Fruit fly (Drosophila melanogaster) whole organism, embryonic: ENCODE measurements around the gene eIF4G2.

Experiments used
- Abd-B ChIP-seq: fragments of 200-800 bp; sonication (Bioruptor generic); optimal IDR thresholded peaks from 2 replicates; lab custom pipeline; 2018; ENCODE audit warnings: missing biosample characterization, mild to moderate bottlenecking, missing genetic modification characterization, moderate library complexity
- BEAF-32 ChIP-seq: fragments of 200-800 bp; sonication (Bioruptor generic); optimal IDR thresholded peaks from 3 replicates; lab custom pipeline; 2017; ENCODE audit warnings: missing biosample characterization, missing genetic modification characterization, mild to moderate bottlenecking, moderate library complexity, missing genetic modification reagents
- Bdp1 ChIP-seq: fragments of 200-800 bp; sonication (Bioruptor generic); optimal IDR thresholded peaks from 3 replicates; lab custom pipeline; 2016; ENCODE audit warnings: missing biosample characterization, missing genetic modification characterization
- CG10267 ChIP-seq: fragments of 200-800 bp; sonication (Bioruptor generic); optimal IDR thresholded peaks from 2 replicates; lab custom pipeline; 2018; ENCODE audit warnings: missing biosample characterization, mild to moderate bottlenecking, missing genetic modification characterization, moderate library complexity
- CG10462 ChIP-seq: fragments of 200-800 bp; sonication (Bioruptor generic); optimal IDR thresholded peaks from 2 replicates; lab custom pipeline; 2016; ENCODE audit warnings: missing biosample characterization, missing genetic modification characterization
- CG12769 ChIP-seq: fragments of 200-800 bp; sonication (Bioruptor generic); optimal IDR thresholded peaks from 2 replicates; lab custom pipeline; 2019; ENCODE audit warnings: missing biosample characterization, mild to moderate bottlenecking, missing genetic modification characterization, moderate library complexity
- CG14710 ChIP-seq: fragments of 200-800 bp; sonication (Bioruptor generic); optimal IDR thresholded peaks from 3 replicates; lab custom pipeline; 2019; ENCODE audit warnings: missing biosample characterization, mild to moderate bottlenecking, missing genetic modification characterization, moderate library complexity
- CG15514 ChIP-seq: fragments of 200-800 bp; sonication (Bioruptor generic); optimal IDR thresholded peaks from 3 replicates; lab custom pipeline; 2017; ENCODE audit warnings: missing biosample characterization, missing genetic modification characterization, mild to moderate bottlenecking, moderate library complexity, missing genetic modification reagents
- CG15696 ChIP-seq: fragments of 200-800 bp; sonication (Bioruptor generic); optimal IDR thresholded peaks from 2 replicates; lab custom pipeline; 2019; ENCODE audit warnings: missing biosample characterization, mild to moderate bottlenecking, missing genetic modification characterization, moderate library complexity
- CG1603 ChIP-seq: fragments of 200-800 bp; sonication (Bioruptor generic); optimal IDR thresholded peaks from 2 replicates; lab custom pipeline; 2019; ENCODE audit warnings: missing biosample characterization, mild to moderate bottlenecking, missing genetic modification characterization, moderate library complexity
- CG1647 ChIP-seq: fragments of 200-800 bp; sonication (Bioruptor generic); optimal IDR thresholded peaks from 3 replicates; lab custom pipeline; 2016; ENCODE audit warnings: missing biosample characterization, missing genetic modification characterization
- CG30020 ChIP-seq: fragments of 200-800 bp; optimal IDR thresholded peaks from 2 replicates; lab custom pipeline; 2019; ENCODE audit warnings: missing biosample characterization, mild to moderate bottlenecking, missing genetic modification characterization, moderate library complexity
- CG32767 ChIP-seq: fragments of 200-800 bp; sonication (Bioruptor generic); IDR thresholded peaks from 2 replicates; pipeline ENCODE4 v1.3.6; 2022; ENCODE audit warnings: missing biosample characterization, missing genetic modification characterization
- CG34376 ChIP-seq: fragments of 200-800 bp; sonication (Bioruptor generic); optimal IDR thresholded peaks from 2 replicates; lab custom pipeline; 2018; ENCODE audit warnings: missing biosample characterization, mild to moderate bottlenecking, missing genetic modification characterization
- CG5180 ChIP-seq: fragments of 200-800 bp; sonication (Bioruptor generic); optimal IDR thresholded peaks from 3 replicates; lab custom pipeline; 2017; ENCODE audit warnings: missing biosample characterization, missing genetic modification characterization, mild to moderate bottlenecking, moderate library complexity, missing genetic modification reagents
- CG5953 ChIP-seq: fragments of 200-800 bp; sonication (Bioruptor generic); IDR thresholded peaks from 2 replicates; pipeline ENCODE4 v1.3.6; 2022; ENCODE audit warnings: missing biosample characterization, missing genetic modification characterization
- CG6175 ChIP-seq: fragments of 200-800 bp; sonication (Bioruptor generic); IDR thresholded peaks from 3 replicates; pipeline ENCODE4 v1.3.6; 2022; ENCODE audit warnings: missing biosample characterization, missing genetic modification characterization
- CG6254 ChIP-seq: fragments of 200-800 bp; sonication (Bioruptor generic); optimal IDR thresholded peaks from 3 replicates; lab custom pipeline; 2017; ENCODE audit warnings: mild to moderate bottlenecking, missing biosample characterization, missing genetic modification reagents, missing genetic modification characterization
- CG6791 ChIP-seq: fragments of 200-800 bp; sonication (Bioruptor generic); IDR thresholded peaks from 3 replicates; pipeline ENCODE4 v1.3.6; 2022; ENCODE audit warnings: missing biosample characterization, missing genetic modification characterization; ENCODE audit not compliant: partially characterized antibody
- CG7357 ChIP-seq: fragments of 200-800 bp; sonication (Bioruptor generic); IDR thresholded peaks from 3 replicates; pipeline ENCODE4 v1.3.6; 2022; ENCODE audit warnings: missing biosample characterization, missing genetic modification characterization
- CG7372 ChIP-seq: fragments of 200-800 bp; sonication (Bioruptor generic); IDR thresholded peaks from 2 replicates; pipeline ENCODE4 v1.3.6; 2022; ENCODE audit warnings: missing biosample characterization, missing genetic modification characterization
- CG9437 ChIP-seq: fragments of 200-800 bp; sonication (Bioruptor generic); optimal IDR thresholded peaks from 2 replicates; lab custom pipeline; 2018; ENCODE audit warnings: missing biosample characterization, mild to moderate bottlenecking, missing genetic modification characterization
- Camta ChIP-seq: fragments of 200-800 bp; sonication (Bioruptor generic); optimal IDR thresholded peaks from 2 replicates; lab custom pipeline; 2016; ENCODE audit warnings: missing biosample characterization, missing genetic modification characterization
- Dip3 ChIP-seq: fragments of 200-800 bp; sonication (Bioruptor generic); optimal IDR thresholded peaks from 3 replicates; lab custom pipeline; 2016; ENCODE audit warnings: missing biosample characterization, missing genetic modification characterization
- Ets97D ChIP-seq: fragments of 200-800 bp; sonication (Bioruptor generic); optimal IDR thresholded peaks from 3 replicates; lab custom pipeline; 2016; ENCODE audit warnings: missing biosample characterization, missing genetic modification characterization
- Gsc ChIP-seq: fragments of 200-800 bp; sonication (Bioruptor generic); IDR thresholded peaks from 2 replicates; pipeline ENCODE4 v1.3.6; 2022; ENCODE audit warnings: missing biosample characterization, missing genetic modification characterization
- H15 ChIP-seq: fragments of 200-800 bp; sonication (Bioruptor generic); IDR thresholded peaks from 3 replicates; pipeline ENCODE4 v1.3.6; 2022; ENCODE audit warnings: missing biosample characterization, missing genetic modification characterization
- Hsf ChIP-seq: fragments of 200-800 bp; sonication (Bioruptor generic); optimal IDR thresholded peaks from 3 replicates; lab custom pipeline; 2016; ENCODE audit warnings: missing biosample characterization, missing genetic modification characterization
- MBD-R2 ChIP-seq: fragments of 200-800 bp; sonication (Bioruptor generic); IDR thresholded peaks from 2 replicates; pipeline ENCODE4 v1.3.6; 2022; ENCODE audit warnings: missing biosample characterization, missing genetic modification characterization
- Med ChIP-seq: fragments of 200-800 bp; sonication (Bioruptor generic); peaks from one replicate; lab custom pipeline; 2016; ENCODE audit warnings: missing biosample characterization, missing genetic modification characterization, mild to moderate bottlenecking, inconsistent platforms, moderate library complexity
- NFAT ChIP-seq: fragments of 200-800 bp; sonication (Bioruptor generic); IDR thresholded peaks from 2 replicates; pipeline ENCODE4 v1.3.6; 2022; ENCODE audit warnings: missing biosample characterization, missing genetic modification characterization
- Nf-YC ChIP-seq: fragments of 200-800 bp; optimal IDR thresholded peaks from 3 replicates; lab custom pipeline; 2019; ENCODE audit warnings: missing biosample characterization, mild to moderate bottlenecking, missing genetic modification characterization, moderate library complexity
- Sry-β ChIP-seq: fragments of 200-800 bp; sonication (Bioruptor generic); optimal IDR thresholded peaks from 2 replicates; lab custom pipeline; 2018; ENCODE audit warnings: missing biosample characterization, mild to moderate bottlenecking, missing genetic modification characterization, moderate library complexity
- Xrp1 ChIP-seq: fragments of 200-800 bp; sonication (Bioruptor generic); IDR thresholded peaks from 2 replicates; pipeline ENCODE4 v1.3.6; 2022; ENCODE audit warnings: missing biosample characterization, missing genetic modification characterization
- amos ChIP-seq: fragments of 200-800 bp; sonication (Bioruptor generic); IDR thresholded peaks from 2 replicates; pipeline ENCODE4 v1.3.6; 2022; ENCODE audit warnings: missing biosample characterization, missing genetic modification characterization; ENCODE audit not compliant: partially characterized antibody
- ash1 ChIP-seq: fragments of 200-800 bp; sonication (Bioruptor generic); optimal IDR thresholded peaks from 2 replicates; lab custom pipeline; 2018; ENCODE audit warnings: missing biosample characterization, mild to moderate bottlenecking, missing genetic modification characterization
- bcd ChIP-seq: fragments of 200-800 bp; sonication (Bioruptor generic); optimal IDR thresholded peaks from 2 replicates; lab custom pipeline; 2017; ENCODE audit warnings: missing biosample characterization, mild to moderate bottlenecking, missing genetic modification characterization
- crc ChIP-seq: fragments of 200-800 bp; sonication (Bioruptor generic); optimal IDR thresholded peaks from 2 replicates; lab custom pipeline; 2016; ENCODE audit warnings: missing biosample characterization, missing genetic modification characterization
- en ChIP-seq: fragments of 200-800 bp; sonication (Bioruptor generic); optimal IDR thresholded peaks from 2 replicates; lab custom pipeline; 2016; ENCODE audit warnings: missing biosample characterization, missing genetic modification characterization
- esg ChIP-seq: fragments of 200-800 bp; sonication (Bioruptor generic); conservative IDR thresholded peaks from 2 replicates; pipeline ENCODE4 v1.3.6; 2022; ENCODE audit warnings: missing biosample characterization, missing genetic modification characterization
- fd3F ChIP-seq: fragments of 200-800 bp; sonication (Bioruptor generic); optimal IDR thresholded peaks from 2 replicates; lab custom pipeline; 2018; ENCODE audit warnings: missing biosample characterization, mild to moderate bottlenecking, missing genetic modification characterization, moderate library complexity
- gfzf ChIP-seq: fragments of 200-800 bp; sonication (Bioruptor generic); optimal IDR thresholded peaks from 2 replicates; lab custom pipeline; 2016; ENCODE audit warnings: missing biosample characterization, mild to moderate bottlenecking, missing genetic modification characterization, moderate library complexity
- gt ChIP-seq: fragments of 200-800 bp; sonication (Bioruptor generic); IDR thresholded peaks from 2 replicates; pipeline ENCODE4 v1.3.6; 2022; ENCODE audit warnings: missing biosample characterization, missing genetic modification characterization
- h ChIP-seq: fragments of >200 bp; optimal IDR thresholded peaks from 2 replicates; lab custom pipeline; 2017
- inv ChIP-seq: fragments of 200-800 bp; sonication (Bioruptor generic); IDR thresholded peaks from 2 replicates; pipeline ENCODE4 v1.3.6; 2022; ENCODE audit warnings: missing biosample characterization, missing genetic modification characterization; ENCODE audit not compliant: partially characterized antibody
- lilli ChIP-seq: fragments of 200-800 bp; sonication (Bioruptor generic); optimal IDR thresholded peaks from 3 replicates; lab custom pipeline; 2016; ENCODE audit warnings: missing biosample characterization, missing genetic modification characterization
- luna ChIP-seq: fragments of 200-800 bp; sonication (Bioruptor generic); optimal IDR thresholded peaks from 2 replicates; lab custom pipeline; 2016; ENCODE audit warnings: missing biosample characterization, missing genetic modification characterization
- oc ChIP-seq: fragments of 200-800 bp; sonication (Bioruptor generic); optimal IDR thresholded peaks from 2 replicates; lab custom pipeline; 2018; ENCODE audit warnings: missing biosample characterization, mild to moderate bottlenecking, missing genetic modification characterization, moderate library complexity
- ro ChIP-seq: fragments of 200-800 bp; sonication (Bioruptor generic); IDR thresholded peaks from 2 replicates; pipeline ENCODE4 v1.3.6; 2022; ENCODE audit warnings: missing biosample characterization, missing genetic modification characterization
- sima ChIP-seq: fragments of 200-800 bp; sonication (Bioruptor generic); optimal IDR thresholded peaks from 2 replicates; lab custom pipeline; 2016; ENCODE audit warnings: missing biosample characterization, missing genetic modification characterization
- so ChIP-seq: fragments of 200-800 bp; sonication (Bioruptor generic); IDR thresholded peaks from 3 replicates; pipeline ENCODE4 v1.3.6; 2022; ENCODE audit warnings: missing biosample characterization, missing genetic modification characterization
- zen ChIP-seq: fragments of 200-800 bp; sonication (Bioruptor generic); optimal IDR thresholded peaks from 3 replicates; lab custom pipeline; 2018; ENCODE audit warnings: missing biosample characterization, mild to moderate bottlenecking, missing genetic modification characterization, moderate library complexity

Gene eIF4G2

dm6 chr3R:23763015-23763414, 56.0 kb downstream of the eIF4G2 start, which contains the start of gene udt (continued):
- TF ChIP-seq CG12769 (tag; lab: Kevin White, UChicago) (no peak), Bdp1 (GFP tag; lab: Kevin White, UChicago) (no peak), zen (tag; lab: Kevin White, UChicago) (peak; percentile 53), CG7372 (GFP tag; lab: Robert Waterston, UW) (no peak), lilli (peak; percentile 13), bcd (peak; percentile 66), gfzf (GFP tag; lab: Kevin White, UChicago) (no peak), so (GFP tag; lab: Robert Waterston, UW) (no peak), CG10267 (tag; lab: Kevin White, UChicago) (peak; percentile 94), en (GFP tag; lab: Kevin White, UChicago) (no peak), CG5180 (GFP tag; lab: Kevin White, UChicago) (no peak), gt (no peak), h (lab: Kevin White, UChicago) (no peak), CG9437 (GFP tag; lab: Kevin White, UChicago) (no peak), luna (GFP tag; lab: Kevin White, UChicago) (peak; percentile 4), CG30020 (no peak), BEAF-32 (GFP tag; lab: Kevin White, UChicago) (peak; percentile 20), CG7357 (GFP tag; lab: Robert Waterston, UW) (no peak), ro (GFP tag; lab: Robert Waterston, UW) (no peak), CG6791 (GFP tag; lab: Robert Waterston, UW) (0 out of 3 replicates have a peak, but pooled peaks have one; percentile 42), H15 (no peak), amos (GFP tag; lab: Robert Waterston, UW) (peak; percentile 8; the same call in 1 of the 2 replicates), CG14710 (tag; lab: Kevin White, UChicago) (peak; percentile 26), Nf-YC (tag; lab: Kevin White, UChicago) (no peak), NFAT (no peak), CG1647 (GFP tag; lab: Kevin White, UChicago) (peak; percentile 24), CG34376 (peak; percentile 4), Ets97D (GFP tag; lab: Kevin White, UChicago) (peak; percentile 6), Med (peak; percentile 78), Dip3 (GFP tag; lab: Kevin White, UChicago) (no peak), CG32767 (GFP tag; lab: Robert Waterston, UW) (no peak), crc (no peak), ash1 (no peak), fd3F (GFP tag; lab: Kevin White, UChicago) (no peak), oc (tag; lab: Kevin White, UChicago) (peak; percentile 51), CG10462 (GFP tag; lab: Kevin White, UChicago) (no peak), sima (no peak), CG5953 (no peak), CG6254 (GFP tag; lab: Kevin White, UChicago) (no peak), Abd-B (GFP tag; lab: Kevin White, UChicago) (peak; percentile 46), CG6175 (GFP tag; lab: Robert Waterston, UW) (no peak), CG15514 (peak; percentile 55), Gsc (no peak), Sry-β (GFP tag; lab: Kevin White, UChicago) (no peak), MBD-R2 (GFP tag; lab: Robert Waterston, UW) (peak; percentile 32; the same call in 1 of the 2 replicates), Xrp1 (GFP tag; lab: Robert Waterston, UW) (0 out of 2 replicates have a peak, but pooled peaks have one; percentile 14), inv (no peak), CG15696 (tag; lab: Kevin White, UChicago) (no peak), CG1603 (tag; lab: Kevin White, UChicago) (peak; percentile 53), esg (GFP tag; lab: Robert Waterston, UW) (no peak), Hsf (GFP tag; lab: Kevin White, UChicago) (peak; percentile 1), Camta (peak; percentile 35)
